Worm (Caenorhabditis elegans): ENCODE data around the gene C30G12.4.

DNA sequence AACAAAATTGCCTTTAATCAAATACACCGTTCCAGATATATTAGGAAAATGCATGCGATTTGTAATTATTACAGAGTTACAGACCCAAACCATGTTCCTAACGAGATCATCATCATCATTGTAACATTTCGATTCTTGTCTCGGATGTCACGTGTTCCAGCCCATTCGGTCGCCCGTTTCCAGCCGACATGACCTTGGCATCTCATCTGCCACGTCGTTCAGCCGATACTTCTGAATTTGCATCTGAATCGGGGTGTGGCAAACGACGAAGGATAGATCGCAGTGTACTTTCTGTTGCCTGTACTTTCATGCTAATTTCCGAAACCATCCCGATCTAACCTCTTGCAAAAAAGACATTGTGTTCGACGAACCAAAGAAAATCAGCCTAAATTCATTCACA, 22.2 kb upstream of the C30G12.4 start:
- TF ChIP-seq ceh-34 (tag; optimal IDR thresholded peaks at IDR 0.05) (no peak), hlh-30 (tag; optimal IDR thresholded peaks at IDR 0.05; ENCODE audit: insufficient read depth) (no peak), K09A11.1 (tag; optimal IDR thresholded peaks at IDR 0.05; ENCODE audit: insufficient read depth) (no peak), ama-1 (optimal IDR thresholded peaks at IDR 0.05) (no peak)
